Fruit fly (Drosophila melanogaster) whole organism, embryonic: ENCODE measurements around the gene CG13658.

Source experiments
- Aef1 ChIP-seq: fragments of 200-800 bp; sonication (Bioruptor generic); IDR thresholded peaks from 3 replicates; pipeline ENCODE4 v1.3.6; 2022; ENCODE audit warnings: missing biosample characterization, missing genetic modification characterization
- Atf-2 ChIP-seq: fragments of 200-800 bp; sonication (Bioruptor generic); optimal IDR thresholded peaks from 2 replicates; lab custom pipeline; 2016; ENCODE audit warnings: missing biosample characterization, missing genetic modification characterization
- CG10147 ChIP-seq: fragments of 200-800 bp; sonication (Bioruptor generic); optimal IDR thresholded peaks from 2 replicates; lab custom pipeline; 2019; ENCODE audit warnings: missing biosample characterization, mild to moderate bottlenecking, missing genetic modification characterization, moderate library complexity
- CG10366 ChIP-seq: fragments of 200-800 bp; sonication (Bioruptor generic); IDR thresholded peaks from 2 replicates; pipeline ENCODE4 v1.3.6; 2022; ENCODE audit warnings: missing biosample characterization, missing genetic modification characterization
- CG10431 ChIP-seq: fragments of 200-800 bp; sonication (Bioruptor generic); optimal IDR thresholded peaks from 3 replicates; lab custom pipeline; 2018; ENCODE audit warnings: missing biosample characterization, mild to moderate bottlenecking, missing genetic modification characterization
- CG10565 ChIP-seq: fragments of 200-800 bp; sonication (Bioruptor generic); optimal IDR thresholded peaks from 3 replicates; lab custom pipeline; 2016; ENCODE audit warnings: missing biosample characterization, mild to moderate bottlenecking, missing genetic modification characterization
- CG11695 ChIP-seq: fragments of 200-800 bp; sonication (Bioruptor generic); IDR thresholded peaks from 3 replicates; pipeline ENCODE4 v1.3.6; 2022; ENCODE audit warnings: missing biosample characterization, missing genetic modification characterization
- CG12236 ChIP-seq: fragments of 200-800 bp; sonication (Bioruptor generic); optimal IDR thresholded peaks from 2 replicates; lab custom pipeline; 2016; ENCODE audit warnings: missing biosample characterization, missing genetic modification characterization
- CG12299 ChIP-seq: fragments of 200-800 bp; sonication (Bioruptor generic); optimal IDR thresholded peaks from 2 replicates; lab custom pipeline; 2018; ENCODE audit warnings: missing biosample characterization, mild to moderate bottlenecking, missing genetic modification characterization
- CG14667 ChIP-seq: fragments of 200-800 bp; sonication (Bioruptor generic); IDR thresholded peaks from 2 replicates; pipeline ENCODE4 v1.3.6; 2022; ENCODE audit warnings: missing biosample characterization, missing genetic modification characterization
- CG14710 ChIP-seq: fragments of 200-800 bp; sonication (Bioruptor generic); optimal IDR thresholded peaks from 3 replicates; lab custom pipeline; 2019; ENCODE audit warnings: missing biosample characterization, mild to moderate bottlenecking, missing genetic modification characterization, moderate library complexity
- CG15479 ChIP-seq: fragments of 200-800 bp; sonication (Bioruptor generic); optimal IDR thresholded peaks from 3 replicates; lab custom pipeline; 2019; ENCODE audit warnings: missing biosample characterization, mild to moderate bottlenecking, missing genetic modification characterization, moderate library complexity
- CG1603 ChIP-seq: fragments of 200-800 bp; sonication (Bioruptor generic); optimal IDR thresholded peaks from 2 replicates; lab custom pipeline; 2019; ENCODE audit warnings: missing biosample characterization, mild to moderate bottlenecking, missing genetic modification characterization, moderate library complexity
- CG1647 ChIP-seq: fragments of 200-800 bp; sonication (Bioruptor generic); optimal IDR thresholded peaks from 3 replicates; lab custom pipeline; 2016; ENCODE audit warnings: missing biosample characterization, missing genetic modification characterization
- CG1832 ChIP-seq: fragments of 200-800 bp; sonication (Bioruptor generic); optimal IDR thresholded peaks from 2 replicates; lab custom pipeline; 2017; ENCODE audit warnings: missing biosample characterization, mild to moderate bottlenecking, missing genetic modification characterization, inconsistent platforms
- CG18476 ChIP-seq: fragments of 200-800 bp; sonication (Bioruptor generic); optimal IDR thresholded peaks from 2 replicates; lab custom pipeline; 2016; ENCODE audit warnings: missing biosample characterization, mild to moderate bottlenecking, missing genetic modification characterization
- CG32532 ChIP-seq: fragments of 200-800 bp; sonication (Bioruptor generic); IDR thresholded peaks from 2 replicates; pipeline ENCODE4 v1.3.6; 2022; ENCODE audit warnings: missing biosample characterization, missing genetic modification characterization
- CG34422 ChIP-seq: fragments of 200-800 bp; sonication (Bioruptor generic); IDR thresholded peaks from 3 replicates; pipeline ENCODE4 v1.3.6; 2022; ENCODE audit warnings: missing biosample characterization, missing genetic modification characterization
- CG42726 ChIP-seq: fragments of 200-800 bp; sonication (Bioruptor generic); IDR thresholded peaks from 2 replicates; pipeline ENCODE4 v1.3.6; 2022; ENCODE audit warnings: missing biosample characterization, missing genetic modification characterization; ENCODE audit not compliant: partially characterized antibody
- CG6272 ChIP-seq: fragments of 200-800 bp; sonication (Bioruptor generic); IDR thresholded peaks from 2 replicates; pipeline ENCODE4 v1.3.6; 2022; ENCODE audit warnings: missing biosample characterization, missing genetic modification characterization
- CG8089 ChIP-seq: fragments of 200-800 bp; sonication (Bioruptor generic); optimal IDR thresholded peaks from 3 replicates; lab custom pipeline; 2016; ENCODE audit warnings: missing biosample characterization, missing genetic modification characterization
- CG9437 ChIP-seq: fragments of 200-800 bp; sonication (Bioruptor generic); optimal IDR thresholded peaks from 2 replicates; lab custom pipeline; 2018; ENCODE audit warnings: missing biosample characterization, mild to moderate bottlenecking, missing genetic modification characterization
- CG9817 ChIP-seq: fragments of 200-800 bp; sonication (Bioruptor generic); optimal IDR thresholded peaks from 2 replicates; lab custom pipeline; 2018; ENCODE audit warnings: missing biosample characterization, mild to moderate bottlenecking, missing genetic modification characterization, moderate library complexity
- CG9876 ChIP-seq: fragments of 200-800 bp; sonication (Bioruptor generic); optimal IDR thresholded peaks from 2 replicates; lab custom pipeline; 2016; ENCODE audit warnings: missing biosample characterization, missing genetic modification characterization
- Dek ChIP-seq: fragments of 200-800 bp; sonication (Bioruptor generic); optimal IDR thresholded peaks from 3 replicates; lab custom pipeline; 2019; ENCODE audit warnings: missing biosample characterization, mild to moderate bottlenecking, missing genetic modification characterization, moderate library complexity
- H2.0 ChIP-seq: fragments of 200-800 bp; sonication (Bioruptor generic); IDR thresholded peaks from 2 replicates; pipeline ENCODE4 v1.3.6; 2022; ENCODE audit warnings: missing biosample characterization, missing genetic modification characterization
- Hr39 ChIP-seq: fragments of >200 bp; optimal IDR thresholded peaks from 2 replicates; lab custom pipeline; 2017
- NC2α ChIP-seq: fragments of 200-800 bp; sonication (Bioruptor generic); optimal IDR thresholded peaks from 2 replicates; lab custom pipeline; 2016; ENCODE audit warnings: missing biosample characterization, missing genetic modification characterization
- Nf-YC ChIP-seq: fragments of 200-800 bp; optimal IDR thresholded peaks from 3 replicates; lab custom pipeline; 2019; ENCODE audit warnings: missing biosample characterization, mild to moderate bottlenecking, missing genetic modification characterization, moderate library complexity
- Sox100B ChIP-seq: fragments of 200-800 bp; sonication (Bioruptor generic); optimal IDR thresholded peaks from 3 replicates; lab custom pipeline; 2018; ENCODE audit warnings: missing biosample characterization, mild to moderate bottlenecking, missing genetic modification characterization
- Sox102F ChIP-seq: fragments of 200-800 bp; sonication (Bioruptor generic); optimal IDR thresholded peaks from 2 replicates; lab custom pipeline; 2018; ENCODE audit warnings: missing biosample characterization, mild to moderate bottlenecking, missing genetic modification characterization, moderate library complexity
- ab ChIP-seq: fragments of 200-800 bp; sonication (Bioruptor generic); optimal IDR thresholded peaks from 2 replicates; lab custom pipeline; 2016; ENCODE audit warnings: missing biosample characterization, missing genetic modification characterization
- al ChIP-seq: fragments of 200-800 bp; sonication (Bioruptor generic); IDR thresholded peaks from 2 replicates; pipeline ENCODE4 v1.3.6; 2022; ENCODE audit warnings: missing biosample characterization, missing genetic modification characterization
- bcd ChIP-seq: fragments of 200-800 bp; sonication (Bioruptor generic); optimal IDR thresholded peaks from 2 replicates; lab custom pipeline; 2017; ENCODE audit warnings: missing biosample characterization, mild to moderate bottlenecking, missing genetic modification characterization
- bowl ChIP-seq: fragments of 200-800 bp; sonication (Bioruptor generic); IDR thresholded peaks from 2 replicates; pipeline ENCODE4 v1.3.6; 2022; ENCODE audit warnings: missing biosample characterization, missing genetic modification characterization
- bsh ChIP-seq, 2 experiments: fragments of 200-800 bp; sonication (Bioruptor generic); optimal IDR thresholded peaks; 2 replicates each; lab custom pipeline; 2017 to 2018; ENCODE audit warnings: mild to moderate bottlenecking in 2 of 2, missing biosample characterization in 2 of 2, missing genetic modification characterization in 2 of 2, moderate library complexity in 1 of 2
- cas ChIP-seq: fragments of 200-800 bp; sonication (Bioruptor generic); IDR thresholded peaks from 2 replicates; pipeline ENCODE4 v1.3.6; 2022; ENCODE audit warnings: missing biosample characterization, missing genetic modification characterization
- croc ChIP-seq: fragments of 200-800 bp; sonication (Bioruptor generic); conservative IDR thresholded peaks from 3 replicates; pipeline ENCODE4 v1.3.6; 2022; ENCODE audit warnings: missing biosample characterization, missing genetic modification characterization
- dan ChIP-seq: fragments of 200-800 bp; sonication (Bioruptor generic); IDR thresholded peaks from 2 replicates; pipeline ENCODE4 v1.3.6; 2022; ENCODE audit warnings: missing biosample characterization, missing genetic modification characterization
- dmrt99B ChIP-seq: fragments of 200-800 bp; sonication (Bioruptor generic); optimal IDR thresholded peaks from 2 replicates; lab custom pipeline; 2018; ENCODE audit warnings: missing biosample characterization, mild to moderate bottlenecking, missing genetic modification characterization, moderate library complexity
- en ChIP-seq: fragments of 200-800 bp; sonication (Bioruptor generic); optimal IDR thresholded peaks from 2 replicates; lab custom pipeline; 2016; ENCODE audit warnings: missing biosample characterization, missing genetic modification characterization
- gsb ChIP-seq: fragments of 200-800 bp; sonication (Bioruptor generic); IDR thresholded peaks from 2 replicates; pipeline ENCODE4 v1.3.6; 2022; ENCODE audit warnings: missing biosample characterization, missing genetic modification characterization
- h ChIP-seq: fragments of >200 bp; optimal IDR thresholded peaks from 2 replicates; lab custom pipeline; 2017
- lab ChIP-seq: fragments of 200-800 bp; sonication (Bioruptor generic); optimal IDR thresholded peaks from 3 replicates; lab custom pipeline; 2017; ENCODE audit warnings: missing biosample characterization, missing genetic modification characterization, mild to moderate bottlenecking, moderate library complexity, missing genetic modification reagents
- lov ChIP-seq, 2 experiments: fragments of 200-800 bp in 1 of 2; fragments of >200 bp in 1 of 2; sonication (Bioruptor generic) in 1 of 2; IDR thresholded peaks in 1 of 2; optimal IDR thresholded peaks in 1 of 2; 2 replicates in 1 of 2; 3 replicates in 1 of 2; pipeline versions ENCODE4 v1.3.6 to Lab custom; 2017 to 2022; ENCODE audit warnings: missing biosample characterization in 1 of 2, missing genetic modification characterization in 1 of 2
- mld ChIP-seq: fragments of 200-800 bp; sonication (Bioruptor generic); IDR thresholded peaks from 3 replicates; pipeline ENCODE4 v1.3.6; 2022; ENCODE audit warnings: missing biosample characterization, missing genetic modification characterization; ENCODE audit not compliant: partially characterized antibody
- onecut ChIP-seq: fragments of 200-800 bp; sonication (Bioruptor generic); IDR thresholded peaks from 2 replicates; pipeline ENCODE4 v1.3.6; 2022; ENCODE audit warnings: missing biosample characterization, missing genetic modification characterization
- pfk ChIP-seq: fragments of 200-800 bp; sonication (Bioruptor generic); optimal IDR thresholded peaks from 2 replicates; lab custom pipeline; 2018; ENCODE audit warnings: missing biosample characterization, mild to moderate bottlenecking, missing genetic modification characterization, moderate library complexity
- tgo ChIP-seq: fragments of 200-800 bp; sonication (Bioruptor generic); IDR thresholded peaks from 3 replicates; pipeline ENCODE4 v1.3.6; 2022; ENCODE audit warnings: missing biosample characterization, missing genetic modification characterization
- zf30C ChIP-seq: fragments of 200-800 bp; sonication (Bioruptor generic); optimal IDR thresholded peaks from 3 replicates; lab custom pipeline; 2018; ENCODE audit warnings: missing biosample characterization, mild to moderate bottlenecking, missing genetic modification characterization
- zfh1 ChIP-seq: fragments of 200-800 bp; sonication (Bioruptor generic); IDR thresholded peaks from 3 replicates; pipeline ENCODE4 v1.3.6; 2022; ENCODE audit warnings: missing biosample characterization, missing genetic modification characterization

CG13658 gene

DNA sequence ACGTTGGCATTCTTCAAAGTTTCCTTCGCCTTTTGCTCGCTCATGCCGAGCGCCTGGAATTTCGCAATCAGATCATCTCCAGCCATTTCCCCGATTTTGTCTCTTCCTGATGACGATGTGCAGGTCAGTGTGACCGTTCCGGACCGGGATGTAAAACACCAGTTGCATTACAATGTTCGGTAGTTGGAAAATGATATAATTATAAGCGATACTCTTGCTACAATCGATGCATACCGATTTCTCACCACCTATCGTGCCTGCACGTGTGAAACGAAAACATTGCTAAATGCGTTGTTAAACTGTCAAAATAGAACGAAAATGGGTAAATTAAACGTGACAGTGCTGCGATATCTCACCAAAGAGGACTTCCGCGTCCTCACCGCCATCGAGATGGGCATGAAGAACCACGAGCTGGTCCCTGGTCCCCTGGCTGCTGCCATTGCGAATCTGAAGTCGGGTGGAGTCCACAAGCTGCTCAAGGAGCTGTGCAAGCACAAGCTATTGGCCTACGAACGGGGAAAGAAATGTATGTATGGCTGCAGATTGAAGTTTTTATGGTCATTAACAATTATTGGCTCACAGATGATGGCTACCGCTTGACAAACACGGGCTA is 21.6 kb upstream of the CG13658 start, which contains the start of the genes GlnRS and RIOK2 (continued):
- TF ChIP-seq CG12299 (tag; lab: Kevin White, UChicago) (peak; percentile 14), en (GFP tag; lab: Kevin White, UChicago) (no peak), CG1647 (GFP tag; lab: Kevin White, UChicago) (no peak), CG32532 (no peak), bsh (GFP tag; optimal IDR thresholded peaks at IDR 0.05; lab: Kevin White, UChicago) (no peak), CG42726 (GFP tag; lab: Robert Waterston, UW) (peak; percentile 91), CG14710 (tag; lab: Kevin White, UChicago) (no peak), CG9437 (no peak), CG10366 (GFP tag; lab: Robert Waterston, UW) (no peak), Hr39 (lab: Kevin White, UChicago) (no peak), CG10431 (no peak), cas (GFP tag; lab: Robert Waterston, UW) (0 out of 2 replicates have a peak, but pooled peaks have one; percentile 13), Sox100B (GFP tag; lab: Kevin White, UChicago) (no peak), zf30C (no peak), Sox102F (GFP tag; lab: Kevin White, UChicago) (no peak), al (GFP tag; lab: Robert Waterston, UW) (no peak), Atf-2 (GFP tag; lab: Kevin White, UChicago) (no peak), CG9817 (tag; lab: Kevin White, UChicago) (no peak), Nf-YC (tag; lab: Kevin White, UChicago) (no peak), CG18476 (GFP tag; lab: Kevin White, UChicago) (no peak), bowl (GFP tag; lab: Robert Waterston, UW) (no peak), NC2α (GFP tag; lab: Kevin White, UChicago) (no peak), ab (GFP tag; lab: Kevin White, UChicago) (no peak), H2.0 (GFP tag; lab: Robert Waterston, UW) (no peak), CG6272 (GFP tag; lab: Robert Waterston, UW) (no peak), CG15479 (no peak), CG1603 (tag; lab: Kevin White, UChicago) (peak; percentile 94), bcd (GFP tag; lab: Kevin White, UChicago) (no peak), CG34422 (GFP tag; lab: Robert Waterston, UW) (peak; percentile 85; the same call in 2 of the 3 replicates), CG11695 (GFP tag; lab: Robert Waterston, UW) (no peak), Dek (tag; lab: Kevin White, UChicago) (no peak), CG14667 (GFP tag; lab: Robert Waterston, UW) (no peak), lab (GFP tag; lab: Kevin White, UChicago) (no peak), tgo (no peak), pfk (GFP tag; lab: Kevin White, UChicago) (no peak), CG8089 (no peak), onecut (GFP tag; lab: Robert Waterston, UW) (no peak), dmrt99B (tag; lab: Kevin White, UChicago) (no peak), CG9876 (no peak), CG10565 (GFP tag; lab: Kevin White, UChicago) (no peak), croc (GFP tag; lab: Robert Waterston, UW) (no peak; the same call in 2 of the 3 replicates), dan (GFP tag; lab: Robert Waterston, UW) (no peak), zfh1 (no peak), lov (optimal IDR thresholded peaks at IDR 0.05; lab: Kevin White, UChicago) (no peak), lov (GFP tag; IDR thresholded peaks at IDR 0.05; lab: Robert Waterston, UW) (no peak), gsb (no peak), CG10147 (GFP tag; lab: Kevin White, UChicago) (no peak), h (lab: Kevin White, UChicago) (no peak), Aef1 (no peak), mld (GFP tag; lab: Robert Waterston, UW) (peak; percentile 91), CG12236 (GFP tag; lab: Kevin White, UChicago) (no peak), CG1832 (GFP tag; lab: Kevin White, UChicago) (no peak)
